Worm (Caenorhabditis elegans) whole organism, L1 larva: Measurements from ENCODE around the gene C31C9.9.
A peak's percentile ranks its signal among the peaks of the same experiment; 100 is the strongest.
"Not testable (repeated sequence)": the region's sequence is repeated elsewhere in the genome, so short reads cannot be mapped to it uniquely, and the experiment has no call there.

ENCODE experiments used
- C16A3.4 ChIP-seq: fragments of 150-350 bp; optimal IDR thresholded peaks from 2 replicates; lab custom pipeline; 2014; ENCODE audit warnings: missing biosample characterization, missing genetic modification characterization
- ama-1 ChIP-seq: fragments of 150-350 bp; optimal IDR thresholded peaks from 2 replicates; lab custom pipeline; 2014
- blmp-1 ChIP-seq: fragments of 150-350 bp; optimal IDR thresholded peaks from 2 replicates; lab custom pipeline; 2014; ENCODE audit warnings: missing biosample characterization, missing genetic modification characterization
- ceh-82 ChIP-seq, 3 experiments: fragments of 150-350 bp in 1 of 3; sonication (generic microtip) in 2 of 3; optimal IDR thresholded peaks; 2 replicates each; lab custom pipeline; 2014 to 2017; ENCODE audit warnings: missing biosample characterization in 3 of 3, missing genetic modification characterization in 3 of 3
- ceh-88 ChIP-seq: fragments of 200-800 bp; sonication (Bioruptor generic); IDR thresholded peaks from 2 replicates; pipeline ENCODE4 v1.3.6; 2022; ENCODE audit warnings: missing genetic modification characterization, missing compliant biosample characterization
- ces-1 ChIP-seq: fragments of 150-350 bp; optimal IDR thresholded peaks from 2 replicates; lab custom pipeline; 2014; ENCODE audit warnings: missing biosample characterization, missing genetic modification reagents, missing genetic modification characterization
- efl-1 ChIP-seq, 4 experiments: fragments of 150-350 bp; optimal IDR thresholded peaks in 3 of 4; peaks in 1 of 4; 1 replicate in 1 of 4; 2 replicates in 3 of 4; lab custom pipeline; 2014; ENCODE audit warnings: missing biosample characterization in 2 of 4, missing genetic modification characterization in 2 of 4, missing genetic modification reagents in 2 of 4
- efl-3 ChIP-seq: fragments of 200-800 bp; sonication (Bioruptor generic); optimal IDR thresholded peaks from 2 replicates; lab custom pipeline; 2018; ENCODE audit warnings: mild to moderate bottlenecking, missing genetic modification characterization, missing compliant biosample characterization
- egl-13 ChIP-seq: sonication (generic microtip); optimal IDR thresholded peaks from 2 replicates; lab custom pipeline; 2016; ENCODE audit warnings: missing genotype, missing genetic modification reagents, missing genetic modification characterization, missing compliant biosample characterization
- elt-2 ChIP-seq: sonication (generic microtip); optimal IDR thresholded peaks from 2 replicates; lab custom pipeline; 2016; ENCODE audit warnings: missing genetic modification characterization, mild to moderate bottlenecking, inconsistent platforms, missing compliant biosample characterization, missing genetic modification reagents
- elt-3 ChIP-seq, 6 experiments: fragments of 150-350 bp in 1 of 6; sonication (generic microtip); optimal IDR thresholded peaks; 2 replicates each; lab custom pipeline; 2017 to 2018; ENCODE audit warnings: missing biosample characterization in 6 of 6, missing genetic modification characterization in 6 of 6, inconsistent platforms in 1 of 6
- fos-1 ChIP-seq: fragments of 150-350 bp; optimal IDR thresholded peaks from 2 replicates; lab custom pipeline; 2014; ENCODE audit warnings: missing biosample characterization, missing genetic modification characterization
- grh-1 ChIP-seq: fragments of 200-800 bp; sonication (Bioruptor generic); IDR thresholded peaks from 2 replicates; pipeline ENCODE4 v1.3.6; 2022; ENCODE audit warnings: missing genetic modification reagents, missing genetic modification characterization, missing compliant biosample characterization
- hlh-17 ChIP-seq: fragments of 200-800 bp; sonication (Bioruptor generic); optimal IDR thresholded peaks from 2 replicates; lab custom pipeline; 2018; ENCODE audit warnings: missing genetic modification characterization, mild to moderate bottlenecking, missing compliant biosample characterization, moderate library complexity, borderline replicate concordance
- jun-1 ChIP-seq: fragments of 150-350 bp; optimal IDR thresholded peaks from 2 replicates; lab custom pipeline; 2014; ENCODE audit warnings: missing biosample characterization, missing genetic modification reagents, missing genetic modification characterization
- lin-13 ChIP-seq: fragments of 150-350 bp; optimal IDR thresholded peaks from 2 replicates; lab custom pipeline; 2014; ENCODE audit warnings: missing biosample characterization, missing genetic modification reagents, missing genetic modification characterization
- lin-14 ChIP-seq: fragments of 200-800 bp; sonication (Bioruptor generic); optimal IDR thresholded peaks from 2 replicates; lab custom pipeline; 2018; ENCODE audit warnings: mild to moderate bottlenecking, missing genetic modification characterization, moderate library complexity, missing compliant biosample characterization
- lin-15B ChIP-seq: fragments of 150-350 bp; sonication (generic microtip); optimal IDR thresholded peaks from 3 replicates; lab custom pipeline; 2014; ENCODE audit warnings: missing biosample characterization, missing genetic modification characterization
- lin-35 ChIP-seq, 2 experiments: fragments of 150-350 bp; optimal IDR thresholded peaks; 2 replicates each; lab custom pipeline; 2014; ENCODE audit warnings: missing biosample characterization in 2 of 2, missing genetic modification characterization in 2 of 2, missing genetic modification reagents in 2 of 2
- lin-39 ChIP-seq: fragments of 150-350 bp; optimal IDR thresholded peaks from 2 replicates; lab custom pipeline; 2014; ENCODE audit warnings: missing biosample characterization, missing genetic modification reagents, missing genetic modification characterization
- lsy-2 ChIP-seq, 2 experiments: fragments of 150-350 bp; optimal IDR thresholded peaks; 2 replicates each; lab custom pipeline; 2014; ENCODE audit warnings: missing biosample characterization in 2 of 2, missing genetic modification characterization in 2 of 2
- mab-9 ChIP-seq: fragments of 200-800 bp; sonication (Bioruptor generic); IDR thresholded peaks from 2 replicates; pipeline ENCODE4 v1.3.6; 2022; ENCODE audit warnings: missing genetic modification reagents, missing genetic modification characterization, missing compliant biosample characterization
- mep-1 ChIP-seq: fragments of 150-350 bp; optimal IDR thresholded peaks from 2 replicates; lab custom pipeline; 2014; ENCODE audit warnings: missing biosample characterization, missing genetic modification characterization
- nhr-11 ChIP-seq: fragments of 150-350 bp; optimal IDR thresholded peaks from 2 replicates; lab custom pipeline; 2014; ENCODE audit warnings: missing biosample characterization, missing genetic modification characterization
- nhr-12 ChIP-seq: sonication (generic microtip); optimal IDR thresholded peaks from 2 replicates; lab custom pipeline; 2017; ENCODE audit warnings: missing biosample characterization, missing genetic modification characterization
- nhr-19 ChIP-seq: fragments of 200-800 bp; sonication (Bioruptor generic); conservative IDR thresholded peaks from 2 replicates; pipeline ENCODE4 v1.3.6; 2022; ENCODE audit warnings: missing genetic modification characterization, missing compliant biosample characterization
- nhr-20 ChIP-seq: sonication (generic microtip); optimal IDR thresholded peaks from 2 replicates; lab custom pipeline; 2016; ENCODE audit warnings: mild to moderate bottlenecking, missing genetic modification characterization, missing compliant biosample characterization
- nhr-71 ChIP-seq: sonication (generic microtip); optimal IDR thresholded peaks from 2 replicates; lab custom pipeline; 2016; ENCODE audit warnings: mild to moderate bottlenecking, missing genetic modification characterization, moderate library complexity, missing compliant biosample characterization
- nhr-90 ChIP-seq: sonication (generic microtip); optimal IDR thresholded peaks from 2 replicates; lab custom pipeline; 2016; ENCODE audit warnings: mild to moderate bottlenecking, missing genetic modification characterization, missing compliant biosample characterization; ENCODE audit not compliant: poor library complexity
- pag-3 ChIP-seq: sonication (generic microtip); optimal IDR thresholded peaks from 2 replicates; lab custom pipeline; 2017; ENCODE audit warnings: missing genetic modification characterization, mild to moderate bottlenecking, missing compliant biosample characterization, antibody characterized with exemption, borderline replicate concordance; ENCODE audit not compliant: insufficient read depth
- pax-3 ChIP-seq: fragments of 200-800 bp; sonication (Bioruptor generic); optimal IDR thresholded peaks from 2 replicates; lab custom pipeline; 2018; ENCODE audit warnings: mild to moderate bottlenecking, missing genetic modification characterization, moderate library complexity, missing compliant biosample characterization
- rnt-1 ChIP-seq: sonication (generic microtip); optimal IDR thresholded peaks from 2 replicates; lab custom pipeline; 2016; ENCODE audit warnings: mild to moderate bottlenecking, missing genetic modification characterization, moderate library complexity, missing compliant biosample characterization
- snpc-4 ChIP-seq: fragments of 150-350 bp; optimal IDR thresholded peaks from 2 replicates; lab custom pipeline; 2014; ENCODE audit warnings: missing biosample characterization, missing genetic modification characterization
- snu-23 ChIP-seq: sonication (generic microtip); optimal IDR thresholded peaks from 2 replicates; lab custom pipeline; 2016; ENCODE audit warnings: missing genetic modification characterization, missing compliant biosample characterization
- swsn-7 ChIP-seq: sonication (generic microtip); optimal IDR thresholded peaks from 2 replicates; lab custom pipeline; 2016; ENCODE audit warnings: missing genetic modification characterization, missing compliant biosample characterization
- tbx-2 ChIP-seq: sonication (generic microtip); optimal IDR thresholded peaks from 2 replicates; lab custom pipeline; 2016; ENCODE audit warnings: missing genetic modification characterization, missing compliant biosample characterization
- tlp-1 ChIP-seq: fragments of 150-350 bp; optimal IDR thresholded peaks from 2 replicates; lab custom pipeline; 2014; ENCODE audit warnings: missing biosample characterization, missing genetic modification characterization
- unc-30 ChIP-seq: sonication (generic microtip); optimal IDR thresholded peaks from 2 replicates; lab custom pipeline; 2017; ENCODE audit warnings: missing biosample characterization, missing genetic modification characterization
- unc-86 ChIP-seq: sonication (generic microtip); optimal IDR thresholded peaks from 2 replicates; lab custom pipeline; 2016; ENCODE audit warnings: missing genetic modification characterization, missing compliant biosample characterization
- xbp-1 ChIP-seq: sonication (generic microtip); optimal IDR thresholded peaks from 2 replicates; lab custom pipeline; 2016; ENCODE audit warnings: missing genetic modification characterization, missing compliant biosample characterization

Gene C31C9.9

DNA sequence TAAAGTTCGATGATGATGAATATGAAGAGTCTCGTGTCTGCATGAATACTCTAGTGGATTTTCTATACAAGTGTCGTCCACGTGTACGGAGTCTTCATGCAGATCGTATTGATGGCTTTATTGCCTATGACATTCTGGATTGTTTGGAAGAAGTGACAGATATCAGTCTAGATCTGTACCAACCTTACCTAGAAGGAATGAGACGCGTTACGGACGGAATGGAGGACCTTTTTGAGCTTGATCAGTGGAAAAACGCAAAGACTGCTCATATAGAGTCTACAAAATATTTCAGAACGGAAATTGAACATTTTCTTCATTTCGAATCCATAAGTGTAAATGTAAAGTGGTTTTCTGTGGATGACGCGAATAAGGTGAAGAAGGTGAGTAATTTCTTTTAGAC lies 6.6 kb upstream of the C31C9.9 start, which contains the start of gene fbxa-169:
fbxa-169 (plus strand) TSS at position 301 of the 400 bp plus-strand sequence.
- no peak for TF ChIP-seq tbx-2
- TF ChIP-seq fos-1 (tag; lab: Kevin White, UChicago) = no peak
- TF ChIP-seq pax-3 (tag; lab: Kevin White, UChicago) = no peak

DNA sequence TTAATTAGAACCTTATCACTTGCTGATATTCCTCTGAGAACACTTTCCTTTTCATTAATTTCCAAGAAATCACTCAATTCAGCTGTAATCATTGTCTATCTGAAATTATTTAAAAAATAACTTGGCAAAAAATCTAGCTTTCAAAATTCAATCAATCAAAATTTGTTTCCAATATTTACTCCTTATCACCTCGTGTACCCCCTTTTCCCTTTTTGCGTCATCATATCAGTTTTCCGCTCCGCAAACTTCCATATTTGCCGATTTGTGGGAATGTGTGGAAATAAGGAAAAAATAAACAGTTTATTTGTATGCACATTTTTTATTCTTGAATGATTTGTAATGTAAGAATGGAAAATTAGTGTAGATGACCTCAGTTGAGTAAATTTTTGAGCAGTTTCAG lies 7.2 kb downstream of the C31C9.9 start, which contains the start of gene C31C9.6:
C31C9.6 (minus strand) TSS at position 101 of the 400 bp plus-strand sequence.
- TF ChIP-seq efl-3; grh-1 (GFP tag; lab: Robert Waterston, UW); egl-13 (tag; lab: Kevin White, UChicago): not testable (repeated sequence)

DNA sequence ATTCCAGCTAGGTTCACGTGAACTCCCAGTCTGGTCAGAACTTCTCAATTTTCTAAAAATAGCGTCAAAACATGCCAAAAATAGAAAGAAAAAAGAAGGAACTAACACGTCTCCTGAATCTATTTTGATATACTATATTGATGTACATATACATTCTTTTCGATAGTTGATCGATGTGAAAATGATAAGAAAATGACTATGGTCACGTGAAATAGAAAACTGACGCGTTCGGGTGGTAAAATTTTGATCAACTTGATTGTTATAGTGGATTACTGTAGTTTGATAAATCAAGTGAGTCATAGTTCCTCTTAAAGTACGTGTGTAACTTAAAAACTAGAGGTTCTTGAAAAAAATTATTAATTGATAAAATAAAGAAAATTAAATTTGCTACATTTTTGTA lies 9.6 kb downstream of the C31C9.9 start:
- TF ChIP-seq efl-1 (optimal IDR thresholded peaks at IDR 0.05; lab: Kevin White, UChicago) (no peak), efl-1 (GFP tag; optimal IDR thresholded peaks at IDR 0.05 in 1 of 2; lab: Kevin White, UChicago) (peak in 1 of 2 experiments; percentile 53), lin-14 (GFP tag; lab: Kevin White, UChicago) (peak; percentile 3), blmp-1 (tag; lab: Kevin White, UChicago) (peak; percentile 50), lsy-2 (tag; optimal IDR thresholded peaks at IDR 0.05; lab: Kevin White, UChicago) (peak in 1 of 2 experiments; percentile 78), elt-2 (peak; percentile 72), lin-35 (GFP tag; optimal IDR thresholded peaks at IDR 0.05; lab: Kevin White, UChicago) (peak in 1 of 2 experiments; percentile 38), lin-13 (GFP tag; lab: Kevin White, UChicago) (no peak), lin-39 (tag; lab: Kevin White, UChicago) (no peak), nhr-90 (tag; lab: Kevin White, UChicago) (peak; percentile 17), nhr-71 (tag; lab: Kevin White, UChicago) (peak; percentile 39), elt-3 (tag; optimal IDR thresholded peaks at IDR 0.05; lab: Kevin White, UChicago) (peak in 2 of 6 experiments; percentile 47 to 77), mab-9 (GFP tag; lab: Robert Waterston, UW) (no peak), ceh-88 (GFP tag; lab: Robert Waterston, UW) (no peak), nhr-19 (no peak), nhr-20 (peak; percentile 39)

DNA sequence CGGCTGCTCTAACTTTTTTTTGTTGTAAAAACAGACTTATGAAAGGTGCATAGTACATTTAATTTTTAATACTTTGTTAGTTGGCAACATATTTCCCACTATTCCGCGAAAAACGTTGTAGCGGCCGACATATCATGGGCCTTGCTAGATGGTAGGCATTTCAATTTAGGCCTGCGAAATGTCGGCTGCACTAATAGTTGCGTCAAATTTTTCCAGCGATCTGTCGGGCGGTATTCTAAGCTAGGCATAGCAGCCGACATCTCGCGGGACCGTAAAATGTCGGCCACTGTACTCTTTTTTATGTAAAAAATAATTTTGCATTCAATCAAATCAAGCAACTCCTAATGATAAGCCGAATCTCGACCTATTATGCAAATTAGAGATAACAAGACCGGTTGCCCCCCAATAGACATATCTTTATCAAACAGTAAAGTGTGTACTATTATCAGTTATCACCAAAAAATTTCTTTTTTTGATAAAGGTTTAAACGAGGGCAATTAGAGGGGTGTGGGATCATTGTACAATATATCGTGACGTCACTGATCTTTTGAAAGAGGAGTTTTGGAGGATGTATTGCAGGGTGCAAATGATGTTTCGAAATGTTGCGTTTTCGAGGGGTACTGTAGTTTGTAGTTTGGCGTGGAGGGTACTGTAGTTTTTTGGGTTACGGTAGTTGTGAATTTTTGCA lies 10.3 kb downstream of the C31C9.9 start:
- TF ChIP-seq lin-14 (GFP tag; lab: Kevin White, UChicago) (peak; percentile 35), elt-3 (tag; optimal IDR thresholded peaks at IDR 0.05; lab: Kevin White, UChicago) (peak in 4 of 6 experiments; percentile 39 to 73 (median 60)), lin-35 (GFP tag; optimal IDR thresholded peaks at IDR 0.05; lab: Kevin White, UChicago) (peak in 1 of 2 experiments; percentile 8), lin-15B (tag; lab: Kevin White, UChicago) (no peak), unc-86 (tag; lab: Kevin White, UChicago) (no peak), jun-1 (tag; lab: Kevin White, UChicago) (peak; percentile 15), unc-30 (tag; lab: Kevin White, UChicago) (no peak), nhr-19 (0 out of 2 replicates have a peak, but pooled peaks have one; percentile 4), nhr-20 (peak; percentile 32), elt-2 (peak; percentile 92), swsn-7 (tag; lab: Kevin White, UChicago) (no peak), lsy-2 (tag; optimal IDR thresholded peaks at IDR 0.05; lab: Kevin White, UChicago) (peak in 1 of 2 experiments; percentile 26), tlp-1 (peak; percentile 53), nhr-71 (tag; lab: Kevin White, UChicago) (peak; percentile 28), nhr-11 (no peak), blmp-1 (tag; lab: Kevin White, UChicago) (peak; percentile 20), ces-1 (GFP tag; lab: Kevin White, UChicago) (no peak), mep-1 (no peak)

DNA sequence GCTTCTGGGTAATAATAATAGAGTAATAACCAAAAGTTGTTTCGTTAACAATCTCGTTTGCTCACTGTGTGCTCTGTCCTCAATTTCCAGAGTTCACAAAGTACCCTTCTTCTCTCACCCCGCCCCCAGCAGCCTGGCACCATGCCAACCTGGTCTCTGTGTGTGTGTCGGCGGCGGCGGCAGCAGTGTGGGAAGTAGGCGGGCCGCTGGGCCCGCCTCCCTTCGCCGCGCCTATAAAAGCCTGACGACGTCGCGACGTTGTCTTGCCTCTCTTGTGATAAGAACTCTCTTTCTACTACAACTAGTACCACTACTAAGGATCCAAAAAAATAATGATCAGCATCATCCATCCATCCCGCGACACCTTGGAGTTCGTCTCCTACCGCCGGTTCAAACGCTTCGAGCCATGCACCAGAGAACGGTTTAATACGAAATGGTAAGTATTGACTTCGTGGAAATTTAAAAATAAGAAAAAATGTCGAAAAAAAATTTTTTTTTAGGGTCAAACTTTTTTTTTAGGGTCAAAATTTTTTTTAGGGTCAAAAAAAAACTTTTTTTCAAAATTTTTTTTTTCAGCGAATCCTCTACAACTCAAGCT lies 14.1 kb downstream of the C31C9.9 start, which contains the start of gene C31C9.7:
C31C9.7 (plus strand) TSS at position 261 of the 598 bp plus-strand sequence.
- TF ChIP-seq snu-23 (GFP tag; lab: Kevin White, UChicago) (peak; percentile 19), lin-35 (GFP tag; optimal IDR thresholded peaks at IDR 0.05; lab: Kevin White, UChicago) (peak in 1 of 2 experiments; percentile 19), tbx-2 (peak; percentile 20), hlh-17 (GFP tag; lab: Kevin White, UChicago) (no peak), ceh-82 (tag; optimal IDR thresholded peaks at IDR 0.05; lab: Kevin White, UChicago) (no peak), xbp-1 (tag; lab: Kevin White, UChicago) (no peak), lin-13 (GFP tag; lab: Kevin White, UChicago) (no peak), unc-30 (tag; lab: Kevin White, UChicago) (no peak), nhr-12 (no peak), snpc-4 (tag; lab: Kevin White, UChicago) (no peak), mab-9 (GFP tag; lab: Robert Waterston, UW) (no peak), mep-1 (no peak), C16A3.4 (no peak), rnt-1 (no peak), pag-3 (tag; lab: Kevin White, UChicago) (no peak), ama-1 (lab: Kevin White, UChicago) (peak; percentile 78), egl-13 (tag; lab: Kevin White, UChicago) (no peak), lin-14 (GFP tag; lab: Kevin White, UChicago) (no peak)
